Fruit fly (Drosophila melanogaster): Measurements from ENCODE around the gene CG15747.

The CG15747 gene

DNA sequence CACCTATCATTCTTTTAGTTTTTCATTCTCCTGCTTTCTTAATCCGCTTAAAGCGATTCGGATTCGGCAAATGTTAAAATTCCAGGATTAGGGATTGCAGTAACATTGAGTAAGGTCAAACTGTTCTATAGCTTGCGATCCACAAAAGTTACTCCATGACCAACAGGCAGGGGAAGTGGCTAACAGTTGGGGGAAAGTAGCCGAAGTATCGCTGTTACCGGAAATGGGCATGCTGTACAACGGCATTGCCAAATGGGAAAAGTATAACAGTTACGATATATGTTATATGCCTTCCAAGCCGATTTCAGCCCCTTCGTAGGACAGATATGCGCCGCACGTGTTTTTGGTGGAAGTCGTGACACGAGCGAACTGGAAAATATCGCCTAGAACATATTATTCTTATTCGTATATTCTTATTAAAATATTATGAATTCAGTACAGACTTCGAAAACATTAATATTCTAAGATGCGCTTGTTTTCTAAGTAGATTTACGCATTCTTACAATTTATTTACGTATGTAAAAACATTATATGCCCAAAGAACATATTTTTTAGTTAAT lies 20.2 kb downstream of the CG15747 start (continued):
- TF ChIP-seq CoRest (tag; optimal IDR thresholded peaks at IDR 0.05) (no peak), CG6654 (GFP tag; optimal IDR thresholded peaks at IDR 0.05) (no peak), Hand (GFP tag; optimal IDR thresholded peaks at IDR 0.05) (no peak), bbx (GFP tag; IDR thresholded peaks at IDR 0.05; ENCODE audit: partially characterized antibody) (0 out of 2 replicates have a peak, but pooled peaks have one; percentile 11), hkb (optimal IDR thresholded peaks at IDR 0.05) (no peak), hkb (GFP tag; IDR thresholded peaks at IDR 0.05) (no peak), amos (GFP tag; IDR thresholded peaks at IDR 0.05; ENCODE audit: partially characterized antibody) (peak; percentile 64), tio (GFP tag; optimal IDR thresholded peaks at IDR 0.05) (no peak), CG1602 (GFP tag; optimal IDR thresholded peaks at IDR 0.05) (no peak), CG2129 (GFP tag; IDR thresholded peaks at IDR 0.05; ENCODE audit: partially characterized antibody) (peak; percentile 37; the same call in 1 of the 2 replicates), sob (GFP tag; IDR thresholded peaks at IDR 0.05) (no peak), ci (GFP tag; IDR thresholded peaks at IDR 0.05) (0 out of 3 replicates have a peak, but pooled peaks have one; percentile 53), CG16779 (GFP tag; IDR thresholded peaks at IDR 0.05) (no peak), Rfx (GFP tag; IDR thresholded peaks at IDR 0.05) (no peak), mam (GFP tag; optimal IDR thresholded peaks at IDR 0.05) (no peak), run (tag; optimal IDR thresholded peaks at IDR 0.05) (no peak), CG14014 (GFP tag; IDR thresholded peaks at IDR 0.05) (no peak), tgo (GFP tag; IDR thresholded peaks at IDR 0.05) (no peak), sens-2 (GFP tag; IDR thresholded peaks at IDR 0.05) (no peak), CG13424 (tag; optimal IDR thresholded peaks at IDR 0.05) (no peak), CG8924 (tag; optimal IDR thresholded peaks at IDR 0.05) (no peak), tap (tag; optimal IDR thresholded peaks at IDR 0.05) (no peak), Hey (tag; optimal IDR thresholded peaks at IDR 0.05) (no peak), CG12942 (GFP tag; optimal IDR thresholded peaks at IDR 0.05) (no peak), NC2β (GFP tag; optimal IDR thresholded peaks at IDR 0.05) (no peak), GATAe (GFP tag; conservative IDR thresholded peaks at IDR 0.05) (no peak), cwo (GFP tag; optimal IDR thresholded peaks at IDR 0.05) (no peak), CG13123 (GFP tag; optimal IDR thresholded peaks at IDR 0.05) (no peak), Dip3 (GFP tag; optimal IDR thresholded peaks at IDR 0.05) (no peak), PHDP (tag; optimal IDR thresholded peaks at IDR 0.05) (no peak), Ssrp (tag; optimal IDR thresholded peaks at IDR 0.05) (no peak), crol (GFP tag; IDR thresholded peaks at IDR 0.05) (0 out of 2 replicates have a peak, but pooled peaks have one; percentile 1), fd3F (GFP tag; optimal IDR thresholded peaks at IDR 0.05) (no peak), Bdp1 (GFP tag; optimal IDR thresholded peaks at IDR 0.05) (no peak), prd (optimal IDR thresholded peaks at IDR 0.05) (no peak), prd (GFP tag; IDR thresholded peaks at IDR 0.05) (no peak), Scr (GFP tag; IDR thresholded peaks at IDR 0.05; ENCODE audit: partially characterized antibody) (peak; percentile 71), dimm (GFP tag; IDR thresholded peaks at IDR 0.05) (no peak), pho (GFP tag; optimal IDR thresholded peaks at IDR 0.05) (no peak), CG13894 (tag; optimal IDR thresholded peaks at IDR 0.05) (no peak), lola (GFP tag; optimal IDR thresholded peaks at IDR 0.05) (no peak), cad (GFP tag; optimal IDR thresholded peaks at IDR 0.05) (no peak), ind (GFP tag; optimal IDR thresholded peaks at IDR 0.05) (no peak), CG32772 (GFP tag; IDR thresholded peaks at IDR 0.05) (no peak), CG12155 (GFP tag; optimal IDR thresholded peaks at IDR 0.05) (no peak), dysf (GFP tag; IDR thresholded peaks at IDR 0.05) (no peak), CG13287 (GFP tag; IDR thresholded peaks at IDR 0.05; ENCODE audit: partially characterized antibody) (peak; percentile 68), stwl (tag; optimal IDR thresholded peaks at IDR 0.05) (peak; percentile 18), D (optimal IDR thresholded peaks at IDR 0.05) (no peak), D (GFP tag; optimal IDR thresholded peaks at IDR 0.05) (no peak), pan (optimal IDR thresholded peaks at IDR 0.05) (no peak), pan (GFP tag; optimal IDR thresholded peaks at IDR 0.05 in 1 of 2, IDR thresholded peaks at IDR 0.05 in 1 of 2) (no peak)
